Worm (Caenorhabditis elegans): ENCODE results near the gene D1044.4.

The D1044.4 gene

ce11 chrIII:5504725-5505473, 16.9 kb downstream of the D1044.4 start:
- TF ChIP-seq cnd-1 (tag; optimal IDR thresholded peaks at IDR 0.05) (no peak), ceh-39 (tag; optimal IDR thresholded peaks at IDR 0.05) (no peak), pha-4 (tag; optimal IDR thresholded peaks at IDR 0.05) (no peak), flh-1 (GFP tag; optimal IDR thresholded peaks at IDR 0.05) (no peak), nhr-28 (tag; optimal IDR thresholded peaks at IDR 0.05) (no peak), nhr-76 (tag; optimal IDR thresholded peaks at IDR 0.05) (no peak), mls-2 (tag; optimal IDR thresholded peaks at IDR 0.05) (no peak), snpc-4 (tag; optimal IDR thresholded peaks at IDR 0.05) (no peak), blmp-1 (tag; optimal IDR thresholded peaks at IDR 0.05) (no peak), lin-13 (tag; optimal IDR thresholded peaks at IDR 0.05) (no peak), hlh-1 (tag; optimal IDR thresholded peaks at IDR 0.05) (no peak), lin-32 (GFP tag; optimal IDR thresholded peaks at IDR 0.05) (no peak), elt-1 (tag; optimal IDR thresholded peaks at IDR 0.05; ENCODE audit: borderline replicate concordance, insufficient read depth) (no peak), unc-39 (tag; optimal IDR thresholded peaks at IDR 0.05) (no peak), sem-2 (GFP tag; optimal IDR thresholded peaks at IDR 0.05) (no peak), nhr-12 (tag; optimal IDR thresholded peaks at IDR 0.05) (no peak), lsy-2 (tag; optimal IDR thresholded peaks at IDR 0.05) (no peak), M03D4.4 (tag; optimal IDR thresholded peaks at IDR 0.05) (no peak)

- TF ChIP-seq elt-3 (tag; optimal IDR thresholded peaks at IDR 0.05) (peak; percentile 26), ces-1 (GFP tag; optimal IDR thresholded peaks at IDR 0.05) (peak; percentile 86), unc-120 (tag; optimal IDR thresholded peaks at IDR 0.05; ENCODE audit: poor library complexity, severe bottlenecking) (peak; percentile 23), unc-62 (GFP tag; optimal IDR thresholded peaks at IDR 0.05) (peak; percentile 2), snpc-4 (tag; optimal IDR thresholded peaks at IDR 0.05) (no peak), ztf-11 (tag; optimal IDR thresholded peaks at IDR 0.05) (no peak)
Measured at ce11 chrIII:5504164-5504563, 17.7 kb downstream of the D1044.4 start.

- TF ChIP-seq lsy-2 (tag; optimal IDR thresholded peaks at IDR 0.05) (no peak), ceh-39 (tag; optimal IDR thresholded peaks at IDR 0.05) (no peak), sem-2 (GFP tag; optimal IDR thresholded peaks at IDR 0.05) (no peak), nhr-76 (tag; optimal IDR thresholded peaks at IDR 0.05) (no peak), ceh-83 (GFP tag; optimal IDR thresholded peaks at IDR 0.05) (no peak), mep-1 (tag; optimal IDR thresholded peaks at IDR 0.05) (no peak), bed-3 (GFP tag; optimal IDR thresholded peaks at IDR 0.05) (no peak), snpc-4 (tag; optimal IDR thresholded peaks at IDR 0.05) (no peak), ces-1 (GFP tag; optimal IDR thresholded peaks at IDR 0.05) (no peak), zip-8 (tag; optimal IDR thresholded peaks at IDR 0.05) (no peak), nhr-28 (tag; optimal IDR thresholded peaks at IDR 0.05) (no peak)
Measured at ce11 chrIII:5503669-5504068, 18.2 kb downstream of the D1044.4 start.

- TF ChIP-seq unc-120 (tag; optimal IDR thresholded peaks at IDR 0.05; ENCODE audit: poor library complexity, severe bottlenecking) (peak; percentile 64), nhr-76 (tag; optimal IDR thresholded peaks at IDR 0.05) (no peak), ces-1 (GFP tag; optimal IDR thresholded peaks at IDR 0.05) (peak; percentile 74), nhr-2 (tag; optimal IDR thresholded peaks at IDR 0.05) (no peak), mep-1 (tag; optimal IDR thresholded peaks at IDR 0.05) (peak; percentile 62), pha-4 (tag; optimal IDR thresholded peaks at IDR 0.05) (no peak), nhr-237 (tag; optimal IDR thresholded peaks at IDR 0.05) (peak; percentile 5), lin-32 (GFP tag; optimal IDR thresholded peaks at IDR 0.05) (no peak), M03D4.4 (tag; optimal IDR thresholded peaks at IDR 0.05) (no peak), sem-2 (GFP tag; optimal IDR thresholded peaks at IDR 0.05) (no peak), mls-2 (tag; optimal IDR thresholded peaks at IDR 0.05) (no peak), tbx-8 (GFP tag; optimal IDR thresholded peaks at IDR 0.05) (no peak), mab-5 (tag; optimal IDR thresholded peaks at IDR 0.05) (no peak), elt-1 (tag; optimal IDR thresholded peaks at IDR 0.05; ENCODE audit: borderline replicate concordance, insufficient read depth) (peak; percentile 86), unc-62 (GFP tag; optimal IDR thresholded peaks at IDR 0.05) (peak; percentile 70), flh-1 (GFP tag; optimal IDR thresholded peaks at IDR 0.05) (no peak), hlh-1 (tag; optimal IDR thresholded peaks at IDR 0.05) (peak; percentile 53), ham-2 (GFP tag; optimal IDR thresholded peaks at IDR 0.05) (peak; percentile 22), bed-3 (GFP tag; optimal IDR thresholded peaks at IDR 0.05) (no peak), nhr-12 (tag; optimal IDR thresholded peaks at IDR 0.05) (no peak)
Measured at ce11 chrIII:5502915-5503575, 18.8 kb downstream of the D1044.4 start.

Measured in whole organism, mixed stage, embryonic.